Worm (Caenorhabditis elegans): ENCODE data around the gene W04D2.4.

DNA sequence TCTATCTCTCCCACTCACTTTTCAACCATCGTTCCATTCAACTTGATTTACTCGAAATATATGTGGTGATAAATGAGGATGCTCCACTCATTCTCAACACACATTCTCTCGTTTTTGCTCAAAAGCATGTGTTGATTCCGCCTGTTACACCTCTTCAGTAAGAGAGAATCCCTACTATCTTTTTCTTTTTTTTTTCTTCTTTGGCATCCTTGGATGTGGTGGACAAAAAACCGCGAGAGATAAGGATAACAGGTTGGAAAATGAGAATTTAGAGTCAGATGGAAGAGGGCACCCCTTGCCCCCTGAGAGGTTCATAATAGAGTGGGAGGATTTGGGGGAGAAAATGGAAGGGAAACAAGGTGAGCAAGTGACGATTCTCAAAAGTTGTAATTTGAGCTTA, 18.6 kb downstream of the W04D2.4 start:
- no peak for TF ChIP-seq dao-5 (tag; optimal IDR thresholded peaks at IDR 0.05)
- TF ChIP-seq him-1 (tag; optimal IDR thresholded peaks at IDR 0.05): no peak
